Worm (Caenorhabditis elegans): Measurements from ENCODE around the gene F42G4.5.
"Not testable (repeated sequence)": the region's sequence is repeated elsewhere in the genome, so short reads cannot be mapped to it uniquely, and the experiment has no call there.

F42G4.5 gene

ce11 chrII:13082403-13082802 is 9.1 kb downstream of the F42G4.5 start, which contains the start of gene Y81G3A.6:
TSS of gene Y81G3A.6 (minus strand) at chrII:13082503.
- not testable (repeated sequence) for TF ChIP-seq nhr-12 (tag; optimal IDR thresholded peaks at IDR 0.05); mab-9 (GFP tag; IDR thresholded peaks at IDR 0.05); tbx-2 (tag; optimal IDR thresholded peaks at IDR 0.05)

- peak; percentile 50 to 64 (median 62) for TF ChIP-seq ceh-82 (tag; optimal IDR thresholded peaks at IDR 0.05)
- TF ChIP-seq lir-3 (tag; optimal IDR thresholded peaks at IDR 0.05; ENCODE audit: poor library complexity): no peak
- TF ChIP-seq nhr-85 (tag): peak; percentile 60
- TF ChIP-seq ama-1 (optimal IDR thresholded peaks at IDR 0.05): no peak
- peak; percentile 52 for TF ChIP-seq irx-1 (tag; optimal IDR thresholded peaks at IDR 0.05)
- TF ChIP-seq unc-30 (tag; optimal IDR thresholded peaks at IDR 0.05): no peak
- TF ChIP-seq nhr-71 (tag; optimal IDR thresholded peaks at IDR 0.05): peak; percentile 71
- TF ChIP-seq mab-9 (GFP tag; IDR thresholded peaks at IDR 0.05): peak; percentile 26; the same call in 1 of the 2 replicates
- TF ChIP-seq C34B4.2 (tag; optimal IDR thresholded peaks at IDR 0.05): no peak
- no peak for TF ChIP-seq ets-5 (GFP tag; IDR thresholded peaks at IDR 0.05)
- peak; percentile 65 for TF ChIP-seq swsn-7 (tag; optimal IDR thresholded peaks at IDR 0.05)
- TF ChIP-seq nhr-47 (tag; optimal IDR thresholded peaks at IDR 0.05): peak; percentile 77
- TF ChIP-seq snpc-4 (tag; optimal IDR thresholded peaks at IDR 0.05): peak; percentile 71
- TF ChIP-seq hlh-17 (GFP tag; optimal IDR thresholded peaks at IDR 0.05; ENCODE audit: borderline replicate concordance): no peak
- TF ChIP-seq sptf-1 (tag; optimal IDR thresholded peaks at IDR 0.05): no peak
- peak; percentile 11 for TF ChIP-seq unc-86 (tag; optimal IDR thresholded peaks at IDR 0.05)
- peak; percentile 68 for TF ChIP-seq tbx-2 (tag; optimal IDR thresholded peaks at IDR 0.05)
- peak; percentile 56 for TF ChIP-seq nhr-90 (tag; optimal IDR thresholded peaks at IDR 0.05; ENCODE audit: poor library complexity)
- TF ChIP-seq aha-1 (tag; optimal IDR thresholded peaks at IDR 0.05): no peak
- TF ChIP-seq lin-15B (tag; optimal IDR thresholded peaks at IDR 0.05): peak; percentile 38
- TF ChIP-seq lin-35 (GFP tag; optimal IDR thresholded peaks at IDR 0.05): peak; percentile 97 to 98
- TF ChIP-seq fos-1 (tag; optimal IDR thresholded peaks at IDR 0.05): no peak
- TF ChIP-seq C04F5.9 (tag; optimal IDR thresholded peaks at IDR 0.05): peak; percentile 22
- TF ChIP-seq dpl-1 (GFP tag; optimal IDR thresholded peaks at IDR 0.05): peak; percentile 95 to 97 (median 97)
- TF ChIP-seq hpl-2 (GFP tag; optimal IDR thresholded peaks at IDR 0.05): no peak
- TF ChIP-seq rnt-1 (tag; optimal IDR thresholded peaks at IDR 0.05): peak; percentile 74
- TF ChIP-seq nhr-77 (tag; optimal IDR thresholded peaks at IDR 0.05): no peak
- peak; percentile 65 for TF ChIP-seq dsc-1 (tag; optimal IDR thresholded peaks at IDR 0.05)
- no peak for TF ChIP-seq mdl-1 (tag; optimal IDR thresholded peaks at IDR 0.05)
- no peak for TF ChIP-seq ceh-8 (GFP tag; optimal IDR thresholded peaks at IDR 0.05)
- TF ChIP-seq efl-3 (GFP tag; optimal IDR thresholded peaks at IDR 0.05): no peak
- peak; percentile 45 for TF ChIP-seq isw-1 (GFP tag; IDR thresholded peaks at IDR 0.05)
- peak; percentile 47 for TF ChIP-seq C16A3.4 (tag; optimal IDR thresholded peaks at IDR 0.05)
- TF ChIP-seq ztf-11 (tag; optimal IDR thresholded peaks at IDR 0.05): peak in 1 of 2 experiments; percentile 5
- peak; percentile 97 for TF ChIP-seq F16B12.6 (tag; optimal IDR thresholded peaks at IDR 0.05)
- TF ChIP-seq lin-39 (tag; optimal IDR thresholded peaks at IDR 0.05): peak; percentile 9
- peak; percentile 66 for TF ChIP-seq snu-23 (GFP tag; optimal IDR thresholded peaks at IDR 0.05)
- TF ChIP-seq nhr-19 (GFP tag; conservative IDR thresholded peaks at IDR 0.05): peak; percentile 69
- TF ChIP-seq vab-15 (tag; optimal IDR thresholded peaks at IDR 0.05): no peak
- TF ChIP-seq fkh-8 (tag; optimal IDR thresholded peaks at IDR 0.05): peak; percentile 16
- no peak for TF ChIP-seq ceh-88 (GFP tag; IDR thresholded peaks at IDR 0.05)
- peak; percentile 24 for TF ChIP-seq aly-2 (tag; optimal IDR thresholded peaks at IDR 0.05)
- TF ChIP-seq pag-3 (tag; optimal IDR thresholded peaks at IDR 0.05; ENCODE audit: borderline replicate concordance, insufficient read depth): no peak
- TF ChIP-seq lsy-2 (tag; optimal IDR thresholded peaks at IDR 0.05): peak; percentile 64 to 76
- no peak for TF ChIP-seq sox-4 (tag; optimal IDR thresholded peaks at IDR 0.05)
- TF ChIP-seq blmp-1 (tag; optimal IDR thresholded peaks at IDR 0.05): peak; percentile 84
- TF ChIP-seq xbp-1 (tag; optimal IDR thresholded peaks at IDR 0.05): peak; percentile 60
- TF ChIP-seq nhr-20 (tag; optimal IDR thresholded peaks at IDR 0.05): peak; percentile 51
- TF ChIP-seq zip-4 (GFP tag; optimal IDR thresholded peaks at IDR 0.05): peak; percentile 23
These were observed 10.5 kb downstream of the F42G4.5 start, which contains the start of the genes Y81G3A.1 and gcn-2 for ce11 chrII:13083752-13084214. TSS of gene Y81G3A.1 (minus strand) at chrII:13083926. TSS of gene gcn-2 (plus strand) at chrII:13084164.

Measured in whole organism, L1 larva.